Fruit fly (Drosophila melanogaster) whole organism, prepupa: ENCODE results near the gene CG3386.

Experiments used
- CG10631 ChIP-seq: fragments of 200-800 bp; sonication (Bioruptor generic); optimal IDR thresholded peaks from 2 replicates; lab custom pipeline; 2016; ENCODE audit warnings: missing biosample characterization, missing genetic modification characterization
- CG10669 ChIP-seq: fragments of 200-800 bp; sonication (Bioruptor generic); optimal IDR thresholded peaks from 3 replicates; lab custom pipeline; 2018; ENCODE audit warnings: missing biosample characterization, mild to moderate bottlenecking, missing genetic modification characterization, moderate library complexity
- CG11294 ChIP-seq: fragments of 200-800 bp; sonication (Bioruptor generic); IDR thresholded peaks from 2 replicates; pipeline ENCODE4 v1.3.6; 2022; ENCODE audit warnings: missing biosample characterization, missing genetic modification characterization
- CG11762 ChIP-seq: fragments of 200-800 bp; sonication (Bioruptor generic); optimal IDR thresholded peaks from 3 replicates; lab custom pipeline; 2016; ENCODE audit warnings: missing biosample characterization, missing genetic modification characterization; ENCODE audit not compliant: insufficient read depth
- CG11902 ChIP-seq: fragments of 200-800 bp; sonication (Bioruptor generic); optimal IDR thresholded peaks from 3 replicates; lab custom pipeline; 2016; ENCODE audit warnings: missing biosample characterization, missing genetic modification characterization
- CG15336 ChIP-seq: fragments of 200-800 bp; sonication (Bioruptor generic); IDR thresholded peaks from 2 replicates; pipeline ENCODE4 v1.3.6; 2022; ENCODE audit warnings: missing biosample characterization, missing genetic modification characterization
- CG16779 ChIP-seq: fragments of 200-800 bp; sonication (Bioruptor generic); optimal IDR thresholded peaks from 3 replicates; lab custom pipeline; 2017; ENCODE audit warnings: missing biosample characterization, mild to moderate bottlenecking, missing genetic modification characterization
- CG3032 ChIP-seq: fragments of 200-800 bp; optimal IDR thresholded peaks from 2 replicates; lab custom pipeline; 2019; ENCODE audit warnings: missing biosample characterization, mild to moderate bottlenecking, missing genetic modification characterization, moderate library complexity
- CG31627 ChIP-seq: fragments of 200-800 bp; sonication (Bioruptor generic); optimal IDR thresholded peaks from 3 replicates; lab custom pipeline; 2016; ENCODE audit warnings: missing biosample characterization, missing genetic modification characterization
- CG32006 ChIP-seq: fragments of 200-800 bp; sonication (Bioruptor generic); optimal IDR thresholded peaks from 3 replicates; lab custom pipeline; 2017; ENCODE audit warnings: missing biosample characterization, mild to moderate bottlenecking, missing genetic modification characterization
- CG34406 ChIP-seq: fragments of 200-800 bp; sonication (Bioruptor generic); optimal IDR thresholded peaks from 3 replicates; lab custom pipeline; 2016; ENCODE audit warnings: missing biosample characterization, missing genetic modification characterization
- CG6163 ChIP-seq: fragments of 200-800 bp; sonication (Bioruptor generic); IDR thresholded peaks from 3 replicates; pipeline ENCODE4 v1.3.6; 2022; ENCODE audit warnings: missing biosample characterization, missing genetic modification characterization
- CG6792 ChIP-seq: fragments of 200-800 bp; sonication (Bioruptor generic); optimal IDR thresholded peaks from 3 replicates; lab custom pipeline; 2016; ENCODE audit warnings: missing biosample characterization, missing genetic modification characterization
- CG7368 ChIP-seq: fragments of 200-800 bp; sonication (Bioruptor generic); optimal IDR thresholded peaks from 3 replicates; lab custom pipeline; 2016; ENCODE audit warnings: missing biosample characterization, missing genetic modification characterization
- CG8319 ChIP-seq: fragments of 200-800 bp; sonication (Bioruptor generic); optimal IDR thresholded peaks from 3 replicates; lab custom pipeline; 2016; ENCODE audit warnings: missing biosample characterization, missing genetic modification characterization
- CG8632 ChIP-seq: fragments of 200-800 bp; sonication (Bioruptor generic); optimal IDR thresholded peaks from 3 replicates; lab custom pipeline; 2016; ENCODE audit warnings: missing biosample characterization, missing genetic modification characterization
- Eip78C ChIP-seq: fragments of 200-800 bp; sonication (Bioruptor generic); peaks from one replicate; lab custom pipeline; 2016; ENCODE audit warnings: missing biosample characterization, missing genetic modification characterization
- Ets21C ChIP-seq: fragments of 200-800 bp; sonication (Bioruptor generic); optimal IDR thresholded peaks from 3 replicates; lab custom pipeline; 2016; ENCODE audit warnings: missing biosample characterization, missing genetic modification characterization
- Ets96B ChIP-seq: fragments of 200-800 bp; optimal IDR thresholded peaks from 2 replicates; lab custom pipeline; 2019; ENCODE audit warnings: missing biosample characterization, mild to moderate bottlenecking, missing genetic modification characterization, moderate library complexity
- Gug ChIP-seq: fragments of 200-800 bp; sonication (Bioruptor generic); IDR thresholded peaks from 2 replicates; pipeline ENCODE4 v1.3.6; 2022; ENCODE audit warnings: missing biosample characterization, missing genetic modification characterization
- Hr38 ChIP-seq: sonication (Bioruptor generic); optimal IDR thresholded peaks from 2 replicates; lab custom pipeline; 2016; ENCODE audit warnings: missing biosample characterization, missing genetic modification characterization
- Hr39 ChIP-seq: fragments of 200-800 bp; sonication (Bioruptor generic); optimal IDR thresholded peaks from 2 replicates; lab custom pipeline; 2016; ENCODE audit warnings: missing biosample characterization, missing genetic modification characterization
- Hr4 ChIP-seq: fragments of 200-800 bp; sonication (Bioruptor generic); optimal IDR thresholded peaks from 3 replicates; lab custom pipeline; 2016; ENCODE audit warnings: missing biosample characterization, missing genetic modification characterization
- Lpt ChIP-seq: fragments of 200-800 bp; sonication (Bioruptor generic); optimal IDR thresholded peaks from 3 replicates; lab custom pipeline; 2016; ENCODE audit warnings: missing biosample characterization, missing genetic modification characterization
- Smox ChIP-seq: fragments of 200-800 bp; sonication (Bioruptor generic); optimal IDR thresholded peaks from 3 replicates; lab custom pipeline; 2016; ENCODE audit warnings: missing biosample characterization, missing genetic modification characterization
- Sox102F ChIP-seq: fragments of 200-800 bp; sonication (Bioruptor generic); optimal IDR thresholded peaks from 2 replicates; lab custom pipeline; 2016; ENCODE audit warnings: missing biosample characterization, mild to moderate bottlenecking, missing genetic modification characterization
- Sox14 ChIP-seq: fragments of 200-800 bp; sonication (Bioruptor generic); optimal IDR thresholded peaks from 3 replicates; lab custom pipeline; 2016; ENCODE audit warnings: missing biosample characterization, missing genetic modification characterization
- Sox15 ChIP-seq: fragments of 200-800 bp; sonication (Bioruptor generic); optimal IDR thresholded peaks from 3 replicates; lab custom pipeline; 2016; ENCODE audit warnings: missing biosample characterization, missing genetic modification characterization
- achi ChIP-seq: fragments of 200-800 bp; sonication (Bioruptor generic); optimal IDR thresholded peaks from 3 replicates; lab custom pipeline; 2016; ENCODE audit warnings: missing biosample characterization, missing genetic modification characterization
- acj6 ChIP-seq: fragments of 200-800 bp; sonication (Bioruptor generic); optimal IDR thresholded peaks from 3 replicates; lab custom pipeline; 2016; ENCODE audit warnings: missing biosample characterization, missing genetic modification characterization
- dsx ChIP-seq: fragments of 200-800 bp; optimal IDR thresholded peaks from 3 replicates; lab custom pipeline; 2019; ENCODE audit warnings: missing biosample characterization, mild to moderate bottlenecking, missing genetic modification characterization, moderate library complexity; ENCODE audit not compliant: poor library complexity, severe bottlenecking
- eg ChIP-seq: fragments of 200-800 bp; sonication (Bioruptor generic); IDR thresholded peaks from 3 replicates; pipeline ENCODE4 v1.3.6; 2022; ENCODE audit warnings: missing biosample characterization, missing genetic modification characterization
- esn ChIP-seq: fragments of 200-800 bp; sonication (Bioruptor generic); optimal IDR thresholded peaks from 2 replicates; lab custom pipeline; 2016; ENCODE audit warnings: missing biosample characterization, mild to moderate bottlenecking, missing genetic modification characterization, moderate library complexity
- fd85E ChIP-seq: fragments of 200-800 bp; sonication (Bioruptor generic); optimal IDR thresholded peaks from 3 replicates; lab custom pipeline; 2016; ENCODE audit warnings: missing biosample characterization, missing genetic modification characterization
- fkh ChIP-seq: fragments of 200-800 bp; sonication (Bioruptor generic); optimal IDR thresholded peaks from 3 replicates; lab custom pipeline; 2017; ENCODE audit warnings: missing biosample characterization, mild to moderate bottlenecking, missing genetic modification characterization, moderate library complexity
- lz ChIP-seq: fragments of 200-800 bp; sonication (Bioruptor generic); optimal IDR thresholded peaks from 3 replicates; lab custom pipeline; 2016; ENCODE audit warnings: missing biosample characterization, missing genetic modification characterization
- net ChIP-seq: fragments of 200-800 bp; sonication (Bioruptor generic); optimal IDR thresholded peaks from 3 replicates; lab custom pipeline; 2016; ENCODE audit warnings: missing biosample characterization, missing genetic modification characterization
- salr ChIP-seq, 2 experiments: fragments of 200-800 bp; sonication (Bioruptor generic); optimal IDR thresholded peaks; 3 replicates each; lab custom pipeline; 2016 to 2018; ENCODE audit warnings: missing biosample characterization in 2 of 2, missing genetic modification characterization in 2 of 2, mild to moderate bottlenecking in 1 of 2
- ss ChIP-seq, 2 experiments: fragments of 200-800 bp; sonication (Bioruptor generic); optimal IDR thresholded peaks; 2 replicates in 1 of 2; 3 replicates in 1 of 2; lab custom pipeline; 2017 to 2018; ENCODE audit warnings: mild to moderate bottlenecking in 2 of 2, missing biosample characterization in 2 of 2, missing genetic modification characterization in 2 of 2, moderate library complexity in 1 of 2
- svp ChIP-seq: fragments of 200-800 bp; sonication (Bioruptor generic); peaks from one replicate; lab custom pipeline; 2016; ENCODE audit warnings: missing biosample characterization, missing genetic modification characterization
- vri ChIP-seq: fragments of 200-800 bp; sonication (Bioruptor generic); optimal IDR thresholded peaks from 3 replicates; lab custom pipeline; 2016; ENCODE audit warnings: missing biosample characterization, mild to moderate bottlenecking, missing genetic modification characterization

Gene CG3386

DNA sequence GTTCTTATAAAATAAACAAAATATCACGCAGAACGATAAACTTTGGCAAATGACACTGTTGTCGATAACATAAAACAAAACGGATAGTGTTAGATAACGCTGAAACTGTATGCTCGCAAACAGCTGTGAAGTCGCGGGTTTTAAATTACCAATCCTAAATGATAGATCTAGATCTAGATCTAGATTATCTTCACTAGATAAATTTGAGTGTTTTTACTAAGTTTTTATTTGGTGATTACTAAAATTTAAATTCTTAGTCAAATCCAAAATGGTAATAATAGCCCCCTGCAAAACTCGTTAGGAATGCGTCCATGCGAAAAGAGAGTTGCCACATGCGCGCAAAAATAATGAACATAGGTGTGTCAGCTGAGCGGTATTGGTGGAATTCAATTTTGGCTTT lies 28.3 kb downstream of the CG3386 start, which contains the start of the genes MED30 and Rev1 (continued):
- peak; percentile 80 for TF ChIP-seq Gug (GFP tag; lab: Robert Waterston, UW)
- peak; percentile 87 for TF ChIP-seq CG15336 (GFP tag; lab: Robert Waterston, UW)
- peak; percentile 92 for TF ChIP-seq eg (GFP tag; lab: Robert Waterston, UW)
- TF ChIP-seq Lpt: peak; percentile 86
- peak; percentile 96 for TF ChIP-seq acj6 (GFP tag; lab: Kevin White, UChicago)
- peak; percentile 97 for TF ChIP-seq CG10631 (GFP tag; lab: Kevin White, UChicago)
- peak; percentile 94 for TF ChIP-seq Smox (GFP tag; lab: Kevin White, UChicago)
- peak; percentile 38 to 80 for TF ChIP-seq ss (GFP tag; optimal IDR thresholded peaks at IDR 0.05; lab: Kevin White, UChicago)
- TF ChIP-seq CG11762 (GFP tag; lab: Kevin White, UChicago): peak; percentile 92
- TF ChIP-seq CG32006: peak; percentile 86
- peak; percentile 90 for TF ChIP-seq CG11902
- TF ChIP-seq Sox14 (GFP tag; lab: Kevin White, UChicago): peak; percentile 94
- TF ChIP-seq CG11294 (GFP tag; lab: Robert Waterston, UW): peak; percentile 81
- TF ChIP-seq salr (GFP tag; optimal IDR thresholded peaks at IDR 0.05; lab: Kevin White, UChicago): peak; percentile 81 to 85
- TF ChIP-seq CG8632: peak; percentile 92

DNA sequence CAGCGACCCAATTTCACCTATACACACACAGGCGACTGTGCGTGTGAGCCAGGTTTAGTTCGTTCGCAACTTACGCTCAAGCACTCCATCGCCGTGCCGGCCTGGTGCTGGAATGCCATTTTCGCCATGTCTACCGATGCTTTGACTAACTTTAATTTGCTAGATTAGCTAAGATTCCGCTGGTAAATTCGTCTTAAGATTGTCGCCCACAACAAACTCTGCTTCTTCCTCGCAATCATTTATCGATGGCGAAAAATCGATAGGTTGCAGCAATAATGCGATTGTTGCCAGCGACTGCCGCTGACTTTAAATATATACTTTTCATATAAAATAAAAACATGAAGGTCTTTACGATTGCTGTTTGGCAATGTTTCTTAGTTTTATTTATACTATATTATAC lies 29.6 kb downstream of the CG3386 start, which contains the start of gene CG3402:
CG3402 (minus strand) TSS at position 245 of the 400 bp plus-strand sequence.
- no peak for TF ChIP-seq Sox102F
- peak; percentile 63 for TF ChIP-seq svp (GFP tag; lab: Kevin White, UChicago)
- no peak for TF ChIP-seq Lpt
- TF ChIP-seq Hr39 (GFP tag; lab: Kevin White, UChicago): no peak
- no peak for TF ChIP-seq CG10669 (GFP tag; lab: Kevin White, UChicago)
- TF ChIP-seq Eip78C (GFP tag; lab: Kevin White, UChicago): peak; percentile 22
- no peak for TF ChIP-seq lz (GFP tag; lab: Kevin White, UChicago)
- TF ChIP-seq CG6163: 0 out of 3 replicates have a peak, but pooled peaks have one; percentile 8
- no peak for TF ChIP-seq CG8319 (GFP tag; lab: Kevin White, UChicago)
- TF ChIP-seq, all 60 proteins: peak for 3

DNA sequence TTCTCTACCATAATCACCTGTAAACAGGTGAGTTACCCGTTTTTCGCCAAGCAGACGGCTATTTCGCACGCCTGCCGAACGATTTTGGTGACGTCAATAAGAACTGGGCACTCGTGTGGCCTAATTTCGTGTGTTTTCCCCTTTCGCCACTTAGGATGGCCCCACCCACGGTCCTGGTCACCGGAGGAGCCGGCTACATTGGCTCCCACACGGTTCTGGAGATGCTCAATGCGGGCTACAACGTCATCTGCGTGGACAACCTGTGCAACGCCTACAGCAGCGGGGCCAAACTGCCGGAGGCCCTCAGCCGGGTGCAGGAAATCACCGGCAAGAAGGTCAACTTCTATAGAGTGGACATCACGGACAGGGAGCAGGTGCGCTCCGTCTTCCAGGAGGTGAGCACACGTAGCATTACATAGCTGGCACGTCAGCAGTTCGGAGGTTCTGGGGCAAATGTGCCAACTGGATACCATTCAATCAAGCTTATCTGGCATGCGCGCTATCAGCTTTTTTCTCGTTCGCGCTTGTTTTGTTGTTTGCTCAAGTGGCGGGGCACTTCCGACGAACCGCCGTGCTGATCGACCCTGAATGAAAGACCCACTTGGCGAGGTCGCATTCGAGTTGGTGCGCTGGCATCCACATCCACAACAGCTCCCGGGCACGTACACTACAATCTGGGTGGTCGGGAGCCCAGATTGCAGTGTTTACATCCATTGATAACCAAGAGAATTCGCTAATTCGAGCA lies 33.1 kb downstream of the CG3386 start:
- no peak for TF ChIP-seq Smox (GFP tag; lab: Kevin White, UChicago)
- TF ChIP-seq dsx: no peak
- TF ChIP-seq esn (GFP tag; lab: Kevin White, UChicago): no peak
- no peak for TF ChIP-seq Ets21C (GFP tag; lab: Kevin White, UChicago)
- TF ChIP-seq acj6 (GFP tag; lab: Kevin White, UChicago): no peak
- TF ChIP-seq Ets96B (tag; lab: Kevin White, UChicago): no peak
- TF ChIP-seq Eip78C (GFP tag; lab: Kevin White, UChicago): peak; percentile 17
- TF ChIP-seq CG31627 (GFP tag; lab: Kevin White, UChicago): no peak
- 0 out of 3 replicates have a peak, but pooled peaks have one; percentile 22 for TF ChIP-seq CG6163
- TF ChIP-seq Lpt: no peak
- peak; percentile 62 for TF ChIP-seq fkh (GFP tag; lab: Kevin White, UChicago)
- TF ChIP-seq CG32006: no peak
- no peak for TF ChIP-seq Sox102F
- TF ChIP-seq net: no peak
- TF ChIP-seq svp (GFP tag; lab: Kevin White, UChicago): peak; percentile 68
- TF ChIP-seq, all 60 proteins: peak for 4

DNA sequence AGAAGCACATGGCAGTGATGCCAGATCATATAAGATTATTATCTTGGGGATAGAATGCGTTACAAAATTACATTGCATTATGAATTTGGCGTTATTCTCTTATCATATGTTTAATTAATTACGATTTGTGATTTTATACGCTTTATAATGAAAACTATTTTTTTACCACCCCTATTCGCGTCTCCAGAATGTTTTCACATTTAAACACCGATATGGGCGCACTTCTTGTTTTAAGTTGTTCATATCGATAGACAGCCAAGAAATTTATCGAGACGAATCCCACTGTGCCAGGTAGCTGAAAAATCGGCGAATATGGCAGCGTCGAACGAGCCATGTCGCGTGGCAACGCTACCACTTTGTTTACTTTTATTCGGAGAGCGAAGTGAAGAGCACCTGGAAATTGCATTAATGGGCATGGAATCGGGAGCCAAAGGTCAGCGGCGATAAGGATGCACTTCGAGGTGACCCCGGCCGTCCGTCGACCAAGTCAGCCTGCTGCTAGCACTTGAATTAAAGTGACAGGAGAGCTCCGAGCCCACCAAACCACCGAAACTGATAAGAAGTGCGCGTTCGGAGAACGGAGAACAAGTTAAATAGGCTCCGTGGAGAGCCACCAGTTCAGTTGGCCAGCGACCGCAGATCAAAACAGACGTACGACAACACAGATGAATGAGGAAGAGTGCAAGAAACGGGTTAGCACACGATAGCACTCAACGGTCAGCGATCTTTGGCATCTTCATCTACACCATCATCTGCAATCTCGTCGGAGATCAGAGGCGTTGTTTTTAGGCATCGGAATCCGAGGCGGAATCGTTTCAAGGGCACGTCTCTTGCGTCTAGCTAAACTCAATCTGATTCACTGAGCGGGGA lies 33.9 kb downstream of the CG3386 start, which contains the start of gene Gale:
Gale (plus strand) TSS at position 401 of the 870 bp plus-strand sequence.
- TF ChIP-seq achi (GFP tag; lab: Kevin White, UChicago) (no peak), CG6163 (no peak), CG34406 (GFP tag; lab: Kevin White, UChicago) (no peak), Eip78C (GFP tag; lab: Kevin White, UChicago) (peak; percentile 68), Hr38 (GFP tag; lab: Kevin White, UChicago) (no peak), Smox (GFP tag; lab: Kevin White, UChicago) (no peak), CG32006 (no peak), CG16779 (tag; lab: Kevin White, UChicago) (peak; percentile 31), eg (GFP tag; lab: Robert Waterston, UW) (no peak), Hr4 (GFP tag; lab: Kevin White, UChicago) (no peak), CG11762 (GFP tag; lab: Kevin White, UChicago) (no peak), dsx (no peak), Hr39 (GFP tag; lab: Kevin White, UChicago) (no peak), Sox15 (GFP tag; lab: Kevin White, UChicago) (no peak), svp (GFP tag; lab: Kevin White, UChicago) (peak; percentile 99), CG7368 (GFP tag; lab: Kevin White, UChicago) (no peak), fd85E (GFP tag; lab: Kevin White, UChicago) (no peak), vri (no peak), CG3032 (tag; lab: Kevin White, UChicago) (no peak), fkh (GFP tag; lab: Kevin White, UChicago) (peak; percentile 97), CG8319 (GFP tag; lab: Kevin White, UChicago) (no peak), CG11294 (GFP tag; lab: Robert Waterston, UW) (no peak), CG6792 (no peak)
